Fruit fly (Drosophila melanogaster) whole organism, embryonic: Measurements from ENCODE around the gene frac.

Experiments
- Adf1 ChIP-seq: fragments of 200-800 bp; sonication (Bioruptor generic); IDR thresholded peaks from 2 replicates; pipeline ENCODE4 v1.3.6; 2022; ENCODE audit warnings: missing biosample characterization, missing genetic modification characterization
- Atf-2 ChIP-seq: fragments of 200-800 bp; sonication (Bioruptor generic); optimal IDR thresholded peaks from 2 replicates; lab custom pipeline; 2016; ENCODE audit warnings: missing biosample characterization, missing genetic modification characterization
- Bteb2 ChIP-seq: fragments of 200-800 bp; sonication (Bioruptor generic); optimal IDR thresholded peaks from 2 replicates; lab custom pipeline; 2016; ENCODE audit warnings: missing biosample characterization, missing genetic modification characterization
- CG11247 ChIP-seq: fragments of 200-800 bp; sonication (Bioruptor generic); IDR thresholded peaks from 2 replicates; pipeline ENCODE4 v1.3.6; 2022; ENCODE audit warnings: missing biosample characterization, missing genetic modification characterization
- CG11696 ChIP-seq: fragments of 200-800 bp; sonication (Bioruptor generic); IDR thresholded peaks from 2 replicates; pipeline ENCODE4 v1.3.6; 2022; ENCODE audit warnings: missing biosample characterization, missing genetic modification characterization
- CG12236 ChIP-seq: fragments of 200-800 bp; sonication (Bioruptor generic); optimal IDR thresholded peaks from 2 replicates; lab custom pipeline; 2016; ENCODE audit warnings: missing biosample characterization, missing genetic modification characterization
- CG12744 ChIP-seq: fragments of 200-800 bp; sonication (Bioruptor generic); optimal IDR thresholded peaks from 2 replicates; lab custom pipeline; 2016; ENCODE audit warnings: missing biosample characterization, missing genetic modification characterization
- CG12769 ChIP-seq: fragments of 200-800 bp; sonication (Bioruptor generic); optimal IDR thresholded peaks from 2 replicates; lab custom pipeline; 2019; ENCODE audit warnings: missing biosample characterization, mild to moderate bottlenecking, missing genetic modification characterization, moderate library complexity
- CG14014 ChIP-seq: fragments of 200-800 bp; sonication (Bioruptor generic); IDR thresholded peaks from 2 replicates; pipeline ENCODE4 v1.3.6; 2022; ENCODE audit warnings: missing biosample characterization, missing genetic modification characterization
- CG14860 ChIP-seq: fragments of 200-800 bp; sonication (Bioruptor generic); IDR thresholded peaks from 3 replicates; pipeline ENCODE4 v1.3.6; 2022; ENCODE audit warnings: missing biosample characterization, missing genetic modification characterization; ENCODE audit not compliant: partially characterized antibody
- CG15479 ChIP-seq: fragments of 200-800 bp; sonication (Bioruptor generic); optimal IDR thresholded peaks from 3 replicates; lab custom pipeline; 2019; ENCODE audit warnings: missing biosample characterization, mild to moderate bottlenecking, missing genetic modification characterization, moderate library complexity
- CG18599 ChIP-seq: fragments of 200-800 bp; sonication (Bioruptor generic); optimal IDR thresholded peaks from 3 replicates; lab custom pipeline; 2017; ENCODE audit warnings: missing biosample characterization, missing genetic modification characterization, mild to moderate bottlenecking, moderate library complexity, missing genetic modification reagents
- CG2875 ChIP-seq: fragments of 200-800 bp; sonication (Bioruptor generic); optimal IDR thresholded peaks from 2 replicates; lab custom pipeline; 2017; ENCODE audit warnings: missing biosample characterization, mild to moderate bottlenecking, missing genetic modification characterization, missing genetic modification reagents
- CG31224 ChIP-seq: fragments of 200-800 bp; sonication (Bioruptor generic); IDR thresholded peaks from 2 replicates; pipeline ENCODE4 v1.3.6; 2022; ENCODE audit warnings: missing biosample characterization, missing genetic modification characterization
- CG3163 ChIP-seq: fragments of 200-800 bp; sonication (Bioruptor generic); optimal IDR thresholded peaks from 3 replicates; lab custom pipeline; 2016; ENCODE audit warnings: missing biosample characterization, missing genetic modification characterization
- CG32772 ChIP-seq: fragments of 200-800 bp; sonication (Bioruptor generic); IDR thresholded peaks from 2 replicates; pipeline ENCODE4 v1.3.6; 2022; ENCODE audit warnings: missing biosample characterization, missing genetic modification characterization
- CG3838 ChIP-seq: fragments of 200-800 bp; sonication (Bioruptor generic); optimal IDR thresholded peaks from 3 replicates; lab custom pipeline; 2016; ENCODE audit warnings: missing biosample characterization, missing genetic modification characterization
- CG3995 ChIP-seq: fragments of 200-800 bp; sonication (Bioruptor generic); optimal IDR thresholded peaks from 3 replicates; lab custom pipeline; 2016; ENCODE audit warnings: missing biosample characterization, missing genetic modification characterization
- CG4404 ChIP-seq: fragments of 200-800 bp; sonication (Bioruptor generic); IDR thresholded peaks from 2 replicates; pipeline ENCODE4 v1.3.6; 2022; ENCODE audit warnings: missing biosample characterization, missing genetic modification characterization
- CG4820 ChIP-seq: fragments of 200-800 bp; sonication (Bioruptor generic); optimal IDR thresholded peaks from 3 replicates; lab custom pipeline; 2016; ENCODE audit warnings: missing biosample characterization, missing genetic modification characterization
- CG6791 ChIP-seq: fragments of 200-800 bp; sonication (Bioruptor generic); IDR thresholded peaks from 3 replicates; pipeline ENCODE4 v1.3.6; 2022; ENCODE audit warnings: missing biosample characterization, missing genetic modification characterization; ENCODE audit not compliant: partially characterized antibody
- CG7839 ChIP-seq: fragments of 200-800 bp; sonication (Bioruptor generic); optimal IDR thresholded peaks from 3 replicates; lab custom pipeline; 2018; ENCODE audit warnings: missing biosample characterization, mild to moderate bottlenecking, missing genetic modification characterization, moderate library complexity
- Dbx ChIP-seq: fragments of 200-800 bp; sonication (Bioruptor generic); IDR thresholded peaks from 3 replicates; pipeline ENCODE4 v1.3.6; 2022; ENCODE audit warnings: missing biosample characterization, missing genetic modification characterization
- Dip3 ChIP-seq: fragments of 200-800 bp; sonication (Bioruptor generic); optimal IDR thresholded peaks from 3 replicates; lab custom pipeline; 2016; ENCODE audit warnings: missing biosample characterization, missing genetic modification characterization
- HLH4C ChIP-seq: fragments of 200-800 bp; sonication (Bioruptor generic); IDR thresholded peaks from 3 replicates; pipeline ENCODE4 v1.3.6; 2022; ENCODE audit warnings: missing biosample characterization, missing genetic modification characterization; ENCODE audit not compliant: partially characterized antibody
- Hmx ChIP-seq: fragments of 200-800 bp; sonication (Bioruptor generic); optimal IDR thresholded peaks from 2 replicates; lab custom pipeline; 2016; ENCODE audit warnings: missing biosample characterization, missing genetic modification characterization
- Oli ChIP-seq: fragments of 200-800 bp; sonication (Bioruptor generic); optimal IDR thresholded peaks from 2 replicates; lab custom pipeline; 2018; ENCODE audit warnings: missing biosample characterization, mild to moderate bottlenecking, missing genetic modification characterization, moderate library complexity
- Sin3A ChIP-seq: fragments of >200 bp; optimal IDR thresholded peaks from 2 replicates; lab custom pipeline; 2018
- Xrp1 ChIP-seq: fragments of 200-800 bp; sonication (Bioruptor generic); IDR thresholded peaks from 2 replicates; pipeline ENCODE4 v1.3.6; 2022; ENCODE audit warnings: missing biosample characterization, missing genetic modification characterization
- YL-1 ChIP-seq: fragments of 200-800 bp; sonication (Bioruptor generic); optimal IDR thresholded peaks from 3 replicates; lab custom pipeline; 2017; ENCODE audit warnings: missing biosample characterization, mild to moderate bottlenecking, missing genetic modification characterization
- ap ChIP-seq: fragments of 200-800 bp; sonication (Bioruptor generic); IDR thresholded peaks from 2 replicates; pipeline ENCODE4 v1.3.6; 2022; ENCODE audit warnings: missing biosample characterization, missing genetic modification characterization
- da ChIP-seq: fragments of 200-800 bp; sonication (Bioruptor generic); optimal IDR thresholded peaks from 2 replicates; lab custom pipeline; 2016; ENCODE audit warnings: missing biosample characterization, missing genetic modification characterization
- emc ChIP-seq: fragments of 200-800 bp; sonication (Bioruptor generic); optimal IDR thresholded peaks from 2 replicates; lab custom pipeline; 2016; ENCODE audit warnings: missing biosample characterization, missing genetic modification characterization
- ems ChIP-seq: fragments of 200-800 bp; sonication (Bioruptor generic); optimal IDR thresholded peaks from 3 replicates; lab custom pipeline; 2016; ENCODE audit warnings: missing biosample characterization, missing genetic modification characterization
- esg ChIP-seq: fragments of 200-800 bp; sonication (Bioruptor generic); conservative IDR thresholded peaks from 2 replicates; pipeline ENCODE4 v1.3.6; 2022; ENCODE audit warnings: missing biosample characterization, missing genetic modification characterization
- ewg ChIP-seq: fragments of 200-800 bp; sonication (Bioruptor generic); optimal IDR thresholded peaks from 3 replicates; lab custom pipeline; 2017; ENCODE audit warnings: mild to moderate bottlenecking, missing biosample characterization, missing genetic modification reagents, missing genetic modification characterization
- eyg ChIP-seq: fragments of 200-800 bp; sonication (Bioruptor generic); optimal IDR thresholded peaks from 3 replicates; lab custom pipeline; 2016; ENCODE audit warnings: missing biosample characterization, missing genetic modification characterization
- grau ChIP-seq: fragments of 200-800 bp; optimal IDR thresholded peaks from 3 replicates; lab custom pipeline; 2019; ENCODE audit warnings: missing biosample characterization, mild to moderate bottlenecking, missing genetic modification characterization, moderate library complexity
- ham ChIP-seq: fragments of 200-800 bp; sonication (Bioruptor generic); IDR thresholded peaks from 2 replicates; pipeline ENCODE4 v1.3.6; 2022; ENCODE audit warnings: missing biosample characterization, missing genetic modification characterization
- hb ChIP-seq: fragments of 200-800 bp; sonication (Bioruptor generic); IDR thresholded peaks from 3 replicates; pipeline ENCODE4 v1.3.6; 2022; ENCODE audit warnings: missing biosample characterization, missing genetic modification characterization; ENCODE audit not compliant: partially characterized antibody
- ind ChIP-seq: fragments of 200-800 bp; sonication (Bioruptor generic); optimal IDR thresholded peaks from 3 replicates; lab custom pipeline; 2016; ENCODE audit warnings: missing biosample characterization, missing genetic modification characterization
- kay ChIP-seq: fragments of 200-800 bp; sonication (Bioruptor generic); optimal IDR thresholded peaks from 2 replicates; lab custom pipeline; 2016; ENCODE audit warnings: missing biosample characterization, missing genetic modification characterization
- org-1 ChIP-seq: fragments of 200-800 bp; sonication (Bioruptor generic); optimal IDR thresholded peaks from 2 replicates; lab custom pipeline; 2017; ENCODE audit warnings: missing biosample characterization, missing genetic modification characterization
- pb ChIP-seq: fragments of 200-800 bp; sonication (Bioruptor generic); optimal IDR thresholded peaks from 3 replicates; lab custom pipeline; 2016; ENCODE audit warnings: missing biosample characterization, missing genetic modification characterization
- phol ChIP-seq: fragments of 200-800 bp; sonication (Bioruptor generic); optimal IDR thresholded peaks from 3 replicates; lab custom pipeline; 2018; ENCODE audit warnings: missing biosample characterization, mild to moderate bottlenecking, missing genetic modification characterization, moderate library complexity
- row ChIP-seq: fragments of 200-800 bp; sonication (Bioruptor generic); IDR thresholded peaks from 3 replicates; pipeline ENCODE4 v1.3.6; 2022; ENCODE audit warnings: missing biosample characterization, missing genetic modification characterization
- scrt ChIP-seq: fragments of 200-800 bp; sonication (Bioruptor generic); optimal IDR thresholded peaks from 2 replicates; lab custom pipeline; 2018; ENCODE audit warnings: missing biosample characterization, mild to moderate bottlenecking, missing genetic modification characterization, moderate library complexity
- sd ChIP-seq: fragments of 200-800 bp; sonication (Bioruptor generic); optimal IDR thresholded peaks from 3 replicates; lab custom pipeline; 2018; ENCODE audit warnings: missing biosample characterization, mild to moderate bottlenecking, missing genetic modification characterization, moderate library complexity
- slp2 ChIP-seq: fragments of 200-800 bp; sonication (Bioruptor generic); optimal IDR thresholded peaks from 2 replicates; lab custom pipeline; 2016; ENCODE audit warnings: missing biosample characterization, missing genetic modification characterization
- sna ChIP-seq: fragments of 200-800 bp; sonication (Bioruptor generic); IDR thresholded peaks from 2 replicates; pipeline ENCODE4 v1.3.6; 2022; ENCODE audit warnings: missing biosample characterization, missing genetic modification characterization; ENCODE audit not compliant: partially characterized antibody
- zen ChIP-seq: fragments of 200-800 bp; sonication (Bioruptor generic); optimal IDR thresholded peaks from 3 replicates; lab custom pipeline; 2018; ENCODE audit warnings: missing biosample characterization, mild to moderate bottlenecking, missing genetic modification characterization, moderate library complexity

frac gene

dm6 chr3L:7592113-7592752, 29.8 kb downstream of the frac start (continued):
- no peak for TF ChIP-seq CG18599
- TF ChIP-seq row, result peak; percentile 35; the same call in 1 of the 3 replicates
- no peak for TF ChIP-seq CG15479 (GFP tag; lab: Kevin White, UChicago)
- no peak for TF ChIP-seq Bteb2
- TF ChIP-seq kay (GFP tag; lab: Kevin White, UChicago), result no peak
- peak; percentile 61; the same call in 1 of the 2 replicates for TF ChIP-seq Xrp1 (GFP tag; lab: Robert Waterston, UW)
- no peak for TF ChIP-seq Adf1 (GFP tag; lab: Robert Waterston, UW)
- no peak for TF ChIP-seq HLH4C
- no peak for TF ChIP-seq CG31224 (GFP tag; lab: Robert Waterston, UW)
- no peak for TF ChIP-seq CG11696
- TF ChIP-seq scrt, result no peak
- TF ChIP-seq CG3995 (GFP tag; lab: Kevin White, UChicago), result no peak
- TF ChIP-seq CG2875, result peak; percentile 29
- TF ChIP-seq sd (tag; lab: Kevin White, UChicago), result no peak
- peak; percentile 72 for TF ChIP-seq phol (tag; lab: Kevin White, UChicago)
- TF ChIP-seq ind, result no peak
- TF ChIP-seq org-1, result peak; percentile 3
- TF ChIP-seq CG11247, result no peak
- TF ChIP-seq CG14014 (GFP tag; lab: Robert Waterston, UW), result no peak
- TF ChIP-seq eyg (GFP tag; lab: Kevin White, UChicago), result no peak
- TF ChIP-seq esg, result no peak; the same call in 1 of the 2 replicates
- TF ChIP-seq Atf-2, result no peak
- TF ChIP-seq CG7839 (tag; lab: Kevin White, UChicago), result peak; percentile 64
- TF ChIP-seq CG12236, result no peak
- no peak for TF ChIP-seq Sin3A
- TF ChIP-seq CG6791 (GFP tag; lab: Robert Waterston, UW), result no peak
- no peak for TF ChIP-seq ewg (GFP tag; lab: Kevin White, UChicago)
- no peak for TF ChIP-seq Hmx (GFP tag; lab: Kevin White, UChicago)
- TF ChIP-seq zen (tag; lab: Kevin White, UChicago), result no peak
- TF ChIP-seq CG4404 (GFP tag; lab: Robert Waterston, UW), result no peak
- TF ChIP-seq sna (GFP tag; lab: Robert Waterston, UW), result no peak
- no peak for TF ChIP-seq CG12769 (tag; lab: Kevin White, UChicago)
- no peak for TF ChIP-seq CG32772 (GFP tag; lab: Robert Waterston, UW)
- TF ChIP-seq YL-1 (GFP tag; lab: Kevin White, UChicago), result no peak
- no peak for TF ChIP-seq CG3838
- TF ChIP-seq Oli, result peak; percentile 52
- no peak for TF ChIP-seq ems (GFP tag; lab: Kevin White, UChicago)
- no peak for TF ChIP-seq hb (GFP tag; lab: Robert Waterston, UW)
- no peak for TF ChIP-seq pb
- peak; percentile 71 for TF ChIP-seq grau
- no peak for TF ChIP-seq CG12744 (GFP tag; lab: Kevin White, UChicago)
- no peak for TF ChIP-seq ham
- TF ChIP-seq Dip3, result no peak
- TF ChIP-seq CG4820 (GFP tag; lab: Kevin White, UChicago), result no peak
- no peak for TF ChIP-seq CG3163 (GFP tag; lab: Kevin White, UChicago)
- TF ChIP-seq ap (GFP tag; lab: Robert Waterston, UW), result no peak
- no peak for TF ChIP-seq Dbx (GFP tag; lab: Robert Waterston, UW)
- no peak for TF ChIP-seq CG14860 (GFP tag; lab: Robert Waterston, UW)
- TF ChIP-seq emc (GFP tag; lab: Kevin White, UChicago), result no peak
- TF ChIP-seq slp2, result no peak
- TF ChIP-seq da (GFP tag; lab: Kevin White, UChicago), result no peak
